Worm (Caenorhabditis elegans) whole organism, mixed stage, embryonic: ENCODE results near the gene nhr-219.

Experiments used
- M03D4.4 ChIP-seq: sonication (generic microtip); optimal IDR thresholded peaks from 2 replicates; lab custom pipeline; 2017; ENCODE audit warnings: mild to moderate bottlenecking, missing genetic modification characterization, missing compliant biosample characterization
- bed-3 ChIP-seq: fragments of 200-800 bp; sonication (Bioruptor generic); optimal IDR thresholded peaks from 3 replicates; lab custom pipeline; 2018; ENCODE audit warnings: mild to moderate bottlenecking, missing genetic modification characterization, moderate library complexity, missing compliant biosample characterization
- blmp-1 ChIP-seq: fragments of 150-350 bp; optimal IDR thresholded peaks from 2 replicates; lab custom pipeline; 2014; ENCODE audit warnings: missing biosample characterization, missing genetic modification characterization
- ceh-39 ChIP-seq: fragments of 150-350 bp; optimal IDR thresholded peaks from 2 replicates; lab custom pipeline; 2014; ENCODE audit warnings: missing biosample characterization, missing genetic modification characterization
- ceh-83 ChIP-seq: fragments of 200-800 bp; sonication (Bioruptor generic); optimal IDR thresholded peaks from 2 replicates; lab custom pipeline; 2018; ENCODE audit warnings: mild to moderate bottlenecking, missing genetic modification characterization, missing compliant biosample characterization
- ces-1 ChIP-seq: fragments of 150-350 bp; optimal IDR thresholded peaks from 2 replicates; lab custom pipeline; 2014; ENCODE audit warnings: missing biosample characterization, missing genetic modification reagents, missing genetic modification characterization
- cnd-1 ChIP-seq: fragments of 200-800 bp; sonication (Bioruptor generic); optimal IDR thresholded peaks from 2 replicates; lab custom pipeline; 2018; ENCODE audit warnings: mild to moderate bottlenecking, missing genetic modification characterization, missing compliant biosample characterization
- drap-1 ChIP-seq: fragments of 200-800 bp; sonication (Bioruptor generic); optimal IDR thresholded peaks from 3 replicates; lab custom pipeline; 2018; ENCODE audit warnings: mild to moderate bottlenecking, missing genetic modification characterization, missing compliant biosample characterization
- elt-1 ChIP-seq: sonication (generic microtip); optimal IDR thresholded peaks from 2 replicates; lab custom pipeline; 2017; ENCODE audit warnings: missing genetic modification characterization, mild to moderate bottlenecking, missing compliant biosample characterization, antibody characterized with exemption, moderate library complexity, borderline replicate concordance; ENCODE audit not compliant: insufficient read depth
- elt-3 ChIP-seq: fragments of 150-350 bp; optimal IDR thresholded peaks from 2 replicates; lab custom pipeline; 2014; ENCODE audit warnings: missing biosample characterization, missing genetic modification characterization
- ham-2 ChIP-seq: fragments of 200-800 bp; sonication (Bioruptor generic); optimal IDR thresholded peaks from 2 replicates; lab custom pipeline; 2018; ENCODE audit warnings: mild to moderate bottlenecking, missing genetic modification characterization, missing compliant biosample characterization
- hlh-1 ChIP-seq: fragments of 150-350 bp; optimal IDR thresholded peaks from 2 replicates; lab custom pipeline; 2014; ENCODE audit warnings: missing biosample characterization, missing genetic modification reagents, missing genetic modification characterization
- lin-13 ChIP-seq: fragments of 150-350 bp; optimal IDR thresholded peaks from 2 replicates; lab custom pipeline; 2014; ENCODE audit warnings: missing biosample characterization, missing genetic modification characterization
- lin-32 ChIP-seq: fragments of 200-800 bp; sonication (Bioruptor generic); optimal IDR thresholded peaks from 2 replicates; lab custom pipeline; 2018; ENCODE audit warnings: mild to moderate bottlenecking, missing genetic modification characterization, missing compliant biosample characterization
- lsy-2 ChIP-seq: fragments of 150-350 bp; optimal IDR thresholded peaks from 2 replicates; lab custom pipeline; 2014; ENCODE audit warnings: missing biosample characterization, missing genetic modification characterization
- mab-5 ChIP-seq: fragments of 150-350 bp; optimal IDR thresholded peaks from 2 replicates; lab custom pipeline; 2014; ENCODE audit warnings: missing biosample characterization, missing genetic modification characterization
- mep-1 ChIP-seq: fragments of 150-350 bp; optimal IDR thresholded peaks from 2 replicates; lab custom pipeline; 2017; ENCODE audit warnings: missing biosample characterization, missing genetic modification reagents, missing genetic modification characterization, inconsistent platforms
- mls-2 ChIP-seq: sonication (generic microtip); optimal IDR thresholded peaks from 2 replicates; lab custom pipeline; 2016; ENCODE audit warnings: mild to moderate bottlenecking, missing genetic modification characterization, moderate library complexity, missing compliant biosample characterization
- nhr-12 ChIP-seq: fragments of 150-350 bp; optimal IDR thresholded peaks from 2 replicates; lab custom pipeline; 2014; ENCODE audit warnings: missing biosample characterization, missing genetic modification characterization
- nhr-2 ChIP-seq: fragments of 150-350 bp; optimal IDR thresholded peaks from 2 replicates; lab custom pipeline; 2014; ENCODE audit warnings: missing biosample characterization, missing genetic modification characterization
- nhr-237 ChIP-seq: fragments of 150-350 bp; optimal IDR thresholded peaks from 2 replicates; lab custom pipeline; 2014; ENCODE audit warnings: missing biosample characterization, missing genetic modification characterization
- nhr-76 ChIP-seq: sonication (generic microtip); optimal IDR thresholded peaks from 2 replicates; lab custom pipeline; 2017; ENCODE audit warnings: missing biosample characterization, missing genetic modification characterization
- pha-4 ChIP-seq: fragments of 150-350 bp; optimal IDR thresholded peaks from 2 replicates; lab custom pipeline; 2018; ENCODE audit warnings: missing biosample characterization, missing genetic modification reagents, missing genetic modification characterization
- sem-2 ChIP-seq: fragments of 200-800 bp; sonication (Bioruptor generic); optimal IDR thresholded peaks from 2 replicates; lab custom pipeline; 2018; ENCODE audit warnings: mild to moderate bottlenecking, missing genetic modification characterization, missing compliant biosample characterization
- snpc-4 ChIP-seq: fragments of 150-350 bp; optimal IDR thresholded peaks from 2 replicates; lab custom pipeline; 2014; ENCODE audit warnings: missing biosample characterization, missing genetic modification characterization
- sptf-1 ChIP-seq: sonication (generic microtip); optimal IDR thresholded peaks from 2 replicates; lab custom pipeline; 2017; ENCODE audit warnings: mild to moderate bottlenecking, missing genetic modification characterization, moderate library complexity, missing compliant biosample characterization
- tbx-8 ChIP-seq: fragments of 200-800 bp; sonication (Bioruptor generic); optimal IDR thresholded peaks from 2 replicates; lab custom pipeline; 2018; ENCODE audit warnings: mild to moderate bottlenecking, missing genetic modification characterization, moderate library complexity, missing compliant biosample characterization
- unc-120 ChIP-seq: sonication (generic microtip); optimal IDR thresholded peaks from 2 replicates; lab custom pipeline; 2017; ENCODE audit warnings: missing genetic modification characterization, missing compliant biosample characterization; ENCODE audit not compliant: poor library complexity, severe bottlenecking
- unc-39 ChIP-seq: fragments of 150-350 bp; optimal IDR thresholded peaks from 2 replicates; lab custom pipeline; 2014; ENCODE audit warnings: missing biosample characterization, missing genetic modification characterization
- unc-62 ChIP-seq: fragments of 150-350 bp; optimal IDR thresholded peaks from 2 replicates; lab custom pipeline; 2014; ENCODE audit warnings: missing biosample characterization, missing genetic modification reagents, missing genetic modification characterization
- zip-8 ChIP-seq: fragments of 150-350 bp; optimal IDR thresholded peaks from 2 replicates; lab custom pipeline; 2014; ENCODE audit warnings: missing biosample characterization, missing genetic modification characterization
- ztf-11 ChIP-seq: fragments of 150-350 bp; optimal IDR thresholded peaks from 2 replicates; lab custom pipeline; 2014; ENCODE audit warnings: missing biosample characterization, missing genetic modification characterization

Gene nhr-219

ce11 chrV:8944481-8944880, 21.5 kb downstream of the nhr-219 start:
- no peak for TF ChIP-seq lsy-2 (tag; lab: Kevin White, UChicago)
- no peak for TF ChIP-seq ztf-11 (tag; lab: Kevin White, UChicago)
- no peak for TF ChIP-seq nhr-2
- no peak for TF ChIP-seq elt-1 (tag; lab: Kevin White, UChicago)
- no peak for TF ChIP-seq pha-4 (tag; lab: Kevin White, UChicago)
- TF ChIP-seq zip-8 (tag; lab: Kevin White, UChicago): no peak
- no peak for TF ChIP-seq mab-5 (tag; lab: Kevin White, UChicago)
- no peak for TF ChIP-seq ces-1 (GFP tag; lab: Kevin White, UChicago)
- TF ChIP-seq drap-1: no peak

- TF ChIP-seq nhr-76 (tag; lab: Kevin White, UChicago): no peak
- TF ChIP-seq ceh-39 (tag; lab: Kevin White, UChicago): no peak
- no peak for TF ChIP-seq lsy-2 (tag; lab: Kevin White, UChicago)
- no peak for TF ChIP-seq sem-2
- TF ChIP-seq, all 35 proteins: peak for 0
Observed at ce11 chrV:8943963-8944362, 22.0 kb downstream of the nhr-219 start, which contains the start of gene T19A5.3. TSS of gene T19A5.3 (minus strand) at chrV:8944063.

ce11 chrV:8942437-8942978, 23.5 kb downstream of the nhr-219 start:
- TF ChIP-seq ham-2 (peak; percentile 11), cnd-1 (tag; lab: Kevin White, UChicago) (no peak), zip-8 (tag; lab: Kevin White, UChicago) (peak; percentile 55), nhr-237 (tag; lab: Kevin White, UChicago) (no peak), blmp-1 (tag; lab: Kevin White, UChicago) (peak; percentile 75), lsy-2 (tag; lab: Kevin White, UChicago) (no peak), ztf-11 (tag; lab: Kevin White, UChicago) (no peak), lin-13 (no peak), drap-1 (no peak)

- TF ChIP-seq tbx-8 (GFP tag; lab: Kevin White, UChicago) (no peak), mls-2 (tag; lab: Kevin White, UChicago) (no peak)
Observed at ce11 chrV:8940419-8940818, 25.6 kb downstream of the nhr-219 start.

ce11 chrV:8939424-8940065, 26.4 kb downstream of the nhr-219 start:
- TF ChIP-seq lin-13 (no peak), nhr-12 (tag; lab: Kevin White, UChicago) (no peak), elt-3 (tag; lab: Kevin White, UChicago) (no peak), ham-2 (no peak), ceh-83 (no peak), pha-4 (tag; lab: Kevin White, UChicago) (no peak), unc-39 (tag; lab: Kevin White, UChicago) (no peak), unc-62 (GFP tag; lab: Kevin White, UChicago) (no peak), unc-120 (tag; lab: Kevin White, UChicago) (no peak), lin-32 (GFP tag; lab: Kevin White, UChicago) (no peak), nhr-2 (no peak), tbx-8 (GFP tag; lab: Kevin White, UChicago) (no peak), snpc-4 (tag; lab: Kevin White, UChicago) (no peak), hlh-1 (no peak), nhr-237 (tag; lab: Kevin White, UChicago) (no peak), mls-2 (tag; lab: Kevin White, UChicago) (no peak), zip-8 (tag; lab: Kevin White, UChicago) (no peak)
- TF ChIP-seq, all 35 proteins: peak for 0

ce11 chrV:8938943-8939342, 27.0 kb downstream of the nhr-219 start:
- no peak for TF ChIP-seq tbx-8 (GFP tag; lab: Kevin White, UChicago)
- no peak for TF ChIP-seq elt-1 (tag; lab: Kevin White, UChicago)
- no peak for TF ChIP-seq lsy-2 (tag; lab: Kevin White, UChicago)
- TF ChIP-seq blmp-1 (tag; lab: Kevin White, UChicago): no peak
- no peak for TF ChIP-seq mab-5 (tag; lab: Kevin White, UChicago)
- no peak for TF ChIP-seq unc-120 (tag; lab: Kevin White, UChicago)
- no peak for TF ChIP-seq nhr-12 (tag; lab: Kevin White, UChicago)
- no peak for TF ChIP-seq bed-3 (GFP tag; lab: Kevin White, UChicago)
- TF ChIP-seq nhr-237 (tag; lab: Kevin White, UChicago): no peak
- no peak for TF ChIP-seq sptf-1 (tag; lab: Kevin White, UChicago)
- no peak for TF ChIP-seq ces-1 (GFP tag; lab: Kevin White, UChicago)
- TF ChIP-seq unc-62 (GFP tag; lab: Kevin White, UChicago): no peak
- no peak for TF ChIP-seq M03D4.4 (tag; lab: Kevin White, UChicago)
- TF ChIP-seq drap-1: no peak
- TF ChIP-seq mep-1 (tag; lab: Kevin White, UChicago): no peak
- no peak for TF ChIP-seq ceh-83
- no peak for TF ChIP-seq cnd-1 (tag; lab: Kevin White, UChicago)
- TF ChIP-seq hlh-1: no peak
